Fruit fly (Drosophila melanogaster) whole organism, adult: ENCODE data around the gene CG11095.

ENCODE experiments used
- CG5204 ChIP-seq: fragments of 200-800 bp; sonication (Bioruptor generic); optimal IDR thresholded peaks from 2 replicates; lab custom pipeline; 2016; ENCODE audit warnings: missing biosample characterization, missing genetic modification characterization
- kay ChIP-seq: fragments of 200-800 bp; sonication (Bioruptor generic); peaks from one replicate; lab custom pipeline; 2016; ENCODE audit warnings: missing biosample characterization, missing genetic modification characterization, borderline replicate concordance
- tj ChIP-seq: fragments of 200-800 bp; sonication (Bioruptor generic); optimal IDR thresholded peaks from 3 replicates; lab custom pipeline; 2017; ENCODE audit warnings: missing biosample characterization, mild to moderate bottlenecking, missing genetic modification characterization, moderate library complexity

- TF ChIP-seq tj (GFP tag; lab: Kevin White, UChicago), result no peak
- no peak for TF ChIP-seq CG5204 (GFP tag; lab: Kevin White, UChicago)
- no peak for TF ChIP-seq kay (GFP tag; lab: Kevin White, UChicago)
Observed at dm6 chrX:13787282-13787850, 24.1 kb upstream of the CG11095 start.
